Fruit fly (Drosophila melanogaster) whole organism, embryonic: Measurements from ENCODE around the gene CG7333.

Experiments
- CG10267 ChIP-seq: fragments of 200-800 bp; sonication (Bioruptor generic); optimal IDR thresholded peaks from 2 replicates; lab custom pipeline; 2018; ENCODE audit warnings: missing biosample characterization, mild to moderate bottlenecking, missing genetic modification characterization, moderate library complexity
- CG11456 ChIP-seq: fragments of 200-800 bp; sonication (Bioruptor generic); IDR thresholded peaks from 3 replicates; pipeline ENCODE4 v1.3.6; 2022; ENCODE audit warnings: missing biosample characterization, missing genetic modification characterization
- CG11696 ChIP-seq: fragments of 200-800 bp; sonication (Bioruptor generic); IDR thresholded peaks from 2 replicates; pipeline ENCODE4 v1.3.6; 2022; ENCODE audit warnings: missing biosample characterization, missing genetic modification characterization
- CG12071 ChIP-seq: fragments of 200-800 bp; sonication (Bioruptor generic); optimal IDR thresholded peaks from 3 replicates; lab custom pipeline; 2018; ENCODE audit warnings: missing biosample characterization, mild to moderate bottlenecking, missing genetic modification characterization
- CG12769 ChIP-seq: fragments of 200-800 bp; sonication (Bioruptor generic); optimal IDR thresholded peaks from 2 replicates; lab custom pipeline; 2019; ENCODE audit warnings: missing biosample characterization, mild to moderate bottlenecking, missing genetic modification characterization, moderate library complexity
- CG13894 ChIP-seq: fragments of 200-800 bp; sonication (Bioruptor generic); optimal IDR thresholded peaks from 3 replicates; lab custom pipeline; 2018; ENCODE audit warnings: missing biosample characterization, mild to moderate bottlenecking, missing genetic modification characterization, moderate library complexity
- CG16863 ChIP-seq: fragments of 200-800 bp; sonication (Bioruptor generic); optimal IDR thresholded peaks from 3 replicates; lab custom pipeline; 2016; ENCODE audit warnings: missing biosample characterization, missing genetic modification characterization
- CG17385 ChIP-seq: fragments of 200-800 bp; sonication (Bioruptor generic); optimal IDR thresholded peaks from 3 replicates; lab custom pipeline; 2018; ENCODE audit warnings: missing biosample characterization, mild to moderate bottlenecking, missing genetic modification characterization
- CG18262 ChIP-seq: fragments of 200-800 bp; optimal IDR thresholded peaks from 3 replicates; lab custom pipeline; 2019; ENCODE audit warnings: missing biosample characterization, mild to moderate bottlenecking, missing genetic modification characterization, moderate library complexity
- CG2199 ChIP-seq: fragments of 200-800 bp; sonication (Bioruptor generic); IDR thresholded peaks from 3 replicates; pipeline ENCODE4 v1.3.6; 2022; ENCODE audit warnings: missing biosample characterization, missing genetic modification characterization
- CG30020 ChIP-seq: fragments of 200-800 bp; optimal IDR thresholded peaks from 2 replicates; lab custom pipeline; 2019; ENCODE audit warnings: missing biosample characterization, mild to moderate bottlenecking, missing genetic modification characterization, moderate library complexity
- CG31224 ChIP-seq: fragments of 200-800 bp; sonication (Bioruptor generic); IDR thresholded peaks from 2 replicates; pipeline ENCODE4 v1.3.6; 2022; ENCODE audit warnings: missing biosample characterization, missing genetic modification characterization
- CG34224 ChIP-seq: fragments of 200-800 bp; sonication (Bioruptor generic); IDR thresholded peaks from 3 replicates; pipeline ENCODE4 v1.3.6; 2022; ENCODE audit warnings: missing biosample characterization, missing genetic modification characterization; ENCODE audit not compliant: partially characterized antibody
- CG34376 ChIP-seq: fragments of 200-800 bp; sonication (Bioruptor generic); optimal IDR thresholded peaks from 2 replicates; lab custom pipeline; 2018; ENCODE audit warnings: missing biosample characterization, mild to moderate bottlenecking, missing genetic modification characterization
- CG3995 ChIP-seq: fragments of 200-800 bp; sonication (Bioruptor generic); optimal IDR thresholded peaks from 3 replicates; lab custom pipeline; 2016; ENCODE audit warnings: missing biosample characterization, missing genetic modification characterization
- CG4424 ChIP-seq: fragments of 200-800 bp; sonication (Bioruptor generic); optimal IDR thresholded peaks from 3 replicates; lab custom pipeline; 2016; ENCODE audit warnings: missing biosample characterization, missing genetic modification characterization
- CG6654 ChIP-seq: fragments of 200-800 bp; sonication (Bioruptor generic); optimal IDR thresholded peaks from 2 replicates; lab custom pipeline; 2017; ENCODE audit warnings: missing biosample characterization, mild to moderate bottlenecking, missing genetic modification characterization
- CG7556 ChIP-seq: fragments of 200-800 bp; sonication (Bioruptor generic); optimal IDR thresholded peaks from 2 replicates; lab custom pipeline; 2017; ENCODE audit warnings: missing biosample characterization, mild to moderate bottlenecking, missing genetic modification characterization
- Camta ChIP-seq: fragments of 200-800 bp; sonication (Bioruptor generic); optimal IDR thresholded peaks from 2 replicates; lab custom pipeline; 2016; ENCODE audit warnings: missing biosample characterization, missing genetic modification characterization
- Chrac-16 ChIP-seq: fragments of 200-800 bp; sonication (Bioruptor generic); optimal IDR thresholded peaks from 3 replicates; lab custom pipeline; 2016; ENCODE audit warnings: missing biosample characterization, missing genetic modification characterization
- CkIIα-i1 ChIP-seq: fragments of 200-800 bp; sonication (Bioruptor generic); IDR thresholded peaks from 2 replicates; pipeline ENCODE4 v1.3.6; 2022; ENCODE audit warnings: missing biosample characterization, missing genetic modification characterization
- CrebB ChIP-seq: fragments of 200-800 bp; sonication (Bioruptor generic); optimal IDR thresholded peaks from 3 replicates; lab custom pipeline; 2018; ENCODE audit warnings: missing biosample characterization, mild to moderate bottlenecking, missing genetic modification characterization
- D19A ChIP-seq: fragments of 200-800 bp; optimal IDR thresholded peaks from 3 replicates; lab custom pipeline; 2019; ENCODE audit warnings: missing biosample characterization, mild to moderate bottlenecking, missing genetic modification characterization, moderate library complexity
- HLH3B ChIP-seq: fragments of 200-800 bp; sonication (Bioruptor generic); IDR thresholded peaks from 2 replicates; pipeline ENCODE4 v1.3.6; 2022; ENCODE audit warnings: missing biosample characterization, missing genetic modification characterization
- HLH4C ChIP-seq: fragments of 200-800 bp; sonication (Bioruptor generic); IDR thresholded peaks from 3 replicates; pipeline ENCODE4 v1.3.6; 2022; ENCODE audit warnings: missing biosample characterization, missing genetic modification characterization; ENCODE audit not compliant: partially characterized antibody
- Hmx ChIP-seq: fragments of 200-800 bp; sonication (Bioruptor generic); optimal IDR thresholded peaks from 2 replicates; lab custom pipeline; 2016; ENCODE audit warnings: missing biosample characterization, missing genetic modification characterization
- Hr51 ChIP-seq, 2 experiments: fragments of 200-800 bp; sonication (Bioruptor generic); optimal IDR thresholded peaks; 2 replicates in 1 of 2; 3 replicates in 1 of 2; lab custom pipeline; 2016 to 2018; ENCODE audit warnings: missing biosample characterization in 2 of 2, missing genetic modification characterization in 2 of 2, mild to moderate bottlenecking in 1 of 2, moderate library complexity in 1 of 2
- Med ChIP-seq: fragments of 200-800 bp; sonication (Bioruptor generic); peaks from one replicate; lab custom pipeline; 2016; ENCODE audit warnings: missing biosample characterization, missing genetic modification characterization, mild to moderate bottlenecking, inconsistent platforms, moderate library complexity
- NC2β ChIP-seq: fragments of 200-800 bp; sonication (Bioruptor generic); optimal IDR thresholded peaks from 2 replicates; lab custom pipeline; 2016; ENCODE audit warnings: missing biosample characterization, missing genetic modification characterization
- Oli ChIP-seq: fragments of 200-800 bp; sonication (Bioruptor generic); optimal IDR thresholded peaks from 2 replicates; lab custom pipeline; 2018; ENCODE audit warnings: missing biosample characterization, mild to moderate bottlenecking, missing genetic modification characterization, moderate library complexity
- PHDP ChIP-seq: fragments of 200-800 bp; sonication (Bioruptor generic); optimal IDR thresholded peaks from 3 replicates; lab custom pipeline; 2018; ENCODE audit warnings: missing biosample characterization, mild to moderate bottlenecking, missing genetic modification characterization, moderate library complexity
- Sin3A ChIP-seq: fragments of >200 bp; optimal IDR thresholded peaks from 2 replicates; lab custom pipeline; 2018
- Sox100B ChIP-seq: fragments of 200-800 bp; sonication (Bioruptor generic); optimal IDR thresholded peaks from 3 replicates; lab custom pipeline; 2018; ENCODE audit warnings: missing biosample characterization, mild to moderate bottlenecking, missing genetic modification characterization
- Sox102F ChIP-seq: fragments of 200-800 bp; sonication (Bioruptor generic); optimal IDR thresholded peaks from 2 replicates; lab custom pipeline; 2018; ENCODE audit warnings: missing biosample characterization, mild to moderate bottlenecking, missing genetic modification characterization, moderate library complexity
- Xrp1 ChIP-seq: fragments of 200-800 bp; sonication (Bioruptor generic); IDR thresholded peaks from 2 replicates; pipeline ENCODE4 v1.3.6; 2022; ENCODE audit warnings: missing biosample characterization, missing genetic modification characterization
- aop ChIP-seq: fragments of 200-800 bp; sonication (Bioruptor generic); IDR thresholded peaks from 2 replicates; pipeline ENCODE4 v1.3.6; 2022; ENCODE audit warnings: missing biosample characterization, missing genetic modification characterization
- caup ChIP-seq: fragments of 200-800 bp; sonication (Bioruptor generic); optimal IDR thresholded peaks from 3 replicates; lab custom pipeline; 2017; ENCODE audit warnings: missing biosample characterization, mild to moderate bottlenecking, missing genetic modification characterization, moderate library complexity; ENCODE audit not compliant: severe bottlenecking
- chm ChIP-seq: fragments of 200-800 bp; sonication (Bioruptor generic); IDR thresholded peaks from 2 replicates; pipeline ENCODE4 v1.3.6; 2022; ENCODE audit warnings: missing biosample characterization, missing genetic modification characterization
- corto ChIP-seq: fragments of 200-800 bp; sonication (Bioruptor generic); optimal IDR thresholded peaks from 2 replicates; lab custom pipeline; 2016; ENCODE audit warnings: missing biosample characterization, mild to moderate bottlenecking, missing genetic modification characterization, moderate library complexity
- crol ChIP-seq: fragments of 200-800 bp; sonication (Bioruptor generic); IDR thresholded peaks from 2 replicates; pipeline ENCODE4 v1.3.6; 2022; ENCODE audit warnings: missing biosample characterization, missing genetic modification characterization
- crp ChIP-seq, 2 experiments: fragments of 200-800 bp; sonication (Bioruptor generic); optimal IDR thresholded peaks; 2 replicates in 1 of 2; 3 replicates in 1 of 2; lab custom pipeline; 2017; ENCODE audit warnings: missing biosample characterization in 2 of 2, missing genetic modification characterization in 2 of 2, mild to moderate bottlenecking in 1 of 2, moderate library complexity in 1 of 2
- disco-r ChIP-seq: fragments of 200-800 bp; sonication (Bioruptor generic); optimal IDR thresholded peaks from 2 replicates; lab custom pipeline; 2016; ENCODE audit warnings: missing biosample characterization, missing genetic modification characterization
- fd102C ChIP-seq: fragments of 200-800 bp; sonication (Bioruptor generic); optimal IDR thresholded peaks from 2 replicates; lab custom pipeline; 2018; ENCODE audit warnings: missing biosample characterization, mild to moderate bottlenecking, missing genetic modification characterization, moderate library complexity
- gsb-n ChIP-seq: fragments of 200-800 bp; sonication (Bioruptor generic); optimal IDR thresholded peaks from 3 replicates; lab custom pipeline; 2018; ENCODE audit warnings: missing biosample characterization, mild to moderate bottlenecking, missing genetic modification characterization
- jing ChIP-seq: fragments of 200-800 bp; sonication (Bioruptor generic); optimal IDR thresholded peaks from 2 replicates; lab custom pipeline; 2018; ENCODE audit warnings: missing biosample characterization, mild to moderate bottlenecking, missing genetic modification characterization
- row ChIP-seq: fragments of 200-800 bp; sonication (Bioruptor generic); IDR thresholded peaks from 3 replicates; pipeline ENCODE4 v1.3.6; 2022; ENCODE audit warnings: missing biosample characterization, missing genetic modification characterization
- schlank ChIP-seq: fragments of 200-800 bp; sonication (Bioruptor generic); optimal IDR thresholded peaks from 2 replicates; lab custom pipeline; 2018; ENCODE audit warnings: missing biosample characterization, mild to moderate bottlenecking, missing genetic modification characterization
- sna ChIP-seq: fragments of 200-800 bp; sonication (Bioruptor generic); IDR thresholded peaks from 2 replicates; pipeline ENCODE4 v1.3.6; 2022; ENCODE audit warnings: missing biosample characterization, missing genetic modification characterization; ENCODE audit not compliant: partially characterized antibody
- tna ChIP-seq: fragments of 200-800 bp; sonication (Bioruptor generic); IDR thresholded peaks from 2 replicates; pipeline ENCODE4 v1.3.6; 2022; ENCODE audit warnings: missing biosample characterization, missing genetic modification characterization; ENCODE audit not compliant: partially characterized antibody

The CG7333 gene

dm6 chr3R:19638004-19638403 lies 37.6 kb downstream of the CG7333 start:
- TF ChIP-seq HLH3B (0 out of 2 replicates have a peak, but pooled peaks have one; percentile 12), HLH4C (GFP tag; lab: Robert Waterston, UW) (no peak)
- TF ChIP-seq, all 482 proteins: peak for 1

- TF ChIP-seq NC2β (GFP tag; lab: Kevin White, UChicago): no peak
- no peak for TF ChIP-seq Sin3A (lab: Kevin White, UChicago)
- TF ChIP-seq jing (GFP tag; lab: Kevin White, UChicago): no peak
- TF ChIP-seq CG6654: no peak
- TF ChIP-seq CG11456 (GFP tag; lab: Robert Waterston, UW): no peak
- TF ChIP-seq CG10267 (tag; lab: Kevin White, UChicago): no peak
- peak; percentile 80 for TF ChIP-seq Med (GFP tag; lab: Kevin White, UChicago)
- no peak for TF ChIP-seq Sox100B (GFP tag; lab: Kevin White, UChicago)
- TF ChIP-seq disco-r (GFP tag; lab: Kevin White, UChicago): no peak
- TF ChIP-seq Chrac-16 (GFP tag; lab: Kevin White, UChicago): no peak
- no peak for TF ChIP-seq Hmx (GFP tag; lab: Kevin White, UChicago)
- TF ChIP-seq CG3995 (GFP tag; lab: Kevin White, UChicago): no peak
- peak; percentile 62 for TF ChIP-seq CG34224 (GFP tag; lab: Robert Waterston, UW)
- peak; percentile 42 for TF ChIP-seq CG17385 (GFP tag; lab: Kevin White, UChicago)
- no peak for TF ChIP-seq schlank (tag; lab: Kevin White, UChicago)
- no peak for TF ChIP-seq corto (GFP tag; lab: Kevin White, UChicago)
- no peak for TF ChIP-seq CG2199
- no peak for TF ChIP-seq fd102C (GFP tag; lab: Kevin White, UChicago)
- no peak for TF ChIP-seq Oli
- no peak for TF ChIP-seq CG18262 (tag; lab: Kevin White, UChicago)
- no peak for TF ChIP-seq Sox102F (GFP tag; lab: Kevin White, UChicago)
- no peak for TF ChIP-seq D19A (tag; lab: Kevin White, UChicago)
- peak; percentile 16; the same call in 1 of the 3 replicates for TF ChIP-seq row (GFP tag; lab: Robert Waterston, UW)
- no peak for TF ChIP-seq CG7556
- TF ChIP-seq CG12769 (tag; lab: Kevin White, UChicago): no peak
- TF ChIP-seq Camta (GFP tag; lab: Kevin White, UChicago): no peak
- peak; percentile 51 to 89 for TF ChIP-seq crp (GFP tag; optimal IDR thresholded peaks at IDR 0.05; lab: Kevin White, UChicago)
- no peak for TF ChIP-seq gsb-n (tag; lab: Kevin White, UChicago)
- TF ChIP-seq CG31224 (GFP tag; lab: Robert Waterston, UW): no peak
- TF ChIP-seq CG12071 (GFP tag; lab: Kevin White, UChicago): peak; percentile 23
- peak; percentile 32 for TF ChIP-seq CG34376 (GFP tag; lab: Kevin White, UChicago)
- TF ChIP-seq tna (GFP tag; lab: Robert Waterston, UW): peak; percentile 38; the same call in 1 of the 2 replicates
- TF ChIP-seq CG11696: no peak
- peak; percentile 25; the same call in 1 of the 2 replicates for TF ChIP-seq chm (GFP tag; lab: Robert Waterston, UW)
- peak; percentile 97 for TF ChIP-seq crol (GFP tag; lab: Robert Waterston, UW)
- TF ChIP-seq Xrp1 (GFP tag; lab: Robert Waterston, UW): no peak
- TF ChIP-seq caup: no peak
- TF ChIP-seq Hr51 (GFP tag; optimal IDR thresholded peaks at IDR 0.05; lab: Kevin White, UChicago): peak in 1 of 2 experiments; percentile 19
- no peak for TF ChIP-seq CG4424 (GFP tag; lab: Kevin White, UChicago)
- no peak for TF ChIP-seq CkIIα-i1
- TF ChIP-seq CG30020 (tag; lab: Kevin White, UChicago): no peak
- TF ChIP-seq CrebB (tag; lab: Kevin White, UChicago): no peak
- peak; percentile 33 for TF ChIP-seq PHDP (tag; lab: Kevin White, UChicago)
- no peak for TF ChIP-seq CG16863
- peak; percentile 58; the same call in 1 of the 2 replicates for TF ChIP-seq sna
- peak; percentile 11 for TF ChIP-seq CG13894 (tag; lab: Kevin White, UChicago)
- no peak for TF ChIP-seq aop (GFP tag; lab: Robert Waterston, UW)
Observed at dm6 chr3R:19641058-19641457, 40.6 kb downstream of the CG7333 start.
